Worm (Caenorhabditis elegans): ENCODE measurements around the gene mec-3.

Gene mec-3

ce11 chrIV:10436401-10436800 is 25.3 kb downstream of the mec-3 start, which contains the start of gene ins-1:
Gene ins-1, plus strand, starts transcription at chrIV:10436701.
- no peak for TF ChIP-seq pes-1 (GFP tag; IDR thresholded peaks at IDR 0.05)

- TF ChIP-seq scrt-1 (GFP tag; IDR thresholded peaks at IDR 0.05) (no peak), tra-4 (tag; optimal IDR thresholded peaks at IDR 0.05) (no peak), pes-1 (GFP tag; IDR thresholded peaks at IDR 0.05) (no peak), ama-1 (optimal IDR thresholded peaks at IDR 0.05) (no peak), hmg-4 (GFP tag; optimal IDR thresholded peaks at IDR 0.05) (no peak), tbx-37 (GFP tag; conservative IDR thresholded peaks at IDR 0.05) (no peak), ceh-13 (GFP tag; optimal IDR thresholded peaks at IDR 0.05) (no peak), flt-1 (GFP tag; IDR thresholded peaks at IDR 0.05) (no peak), ets-7 (tag; optimal IDR thresholded peaks at IDR 0.05) (no peak), tbx-11 (GFP tag; IDR thresholded peaks at IDR 0.05) (no peak), ceh-36 (tag; optimal IDR thresholded peaks at IDR 0.05) (no peak), B0310.2 (tag; optimal IDR thresholded peaks at IDR 0.05) (no peak), hmbx-1 (tag; optimal IDR thresholded peaks at IDR 0.05) (no peak), sea-1 (GFP tag; conservative IDR thresholded peaks at IDR 0.05) (no peak), aly-1 (tag; optimal IDR thresholded peaks at IDR 0.05) (no peak), hnd-1 (tag; optimal IDR thresholded peaks at IDR 0.05) (no peak), F13C5.2 (tag; optimal IDR thresholded peaks at IDR 0.05) (no peak)
Observed at ce11 chrIV:10430507-10430906, 31.2 kb downstream of the mec-3 start.

ce11 chrIV:10429129-10429528 is 32.5 kb downstream of the mec-3 start, which contains the start of gene F13B12.2:
Gene F13B12.2, minus strand, starts transcription at chrIV:10429130.
- TF ChIP-seq aly-1 (tag; optimal IDR thresholded peaks at IDR 0.05) (no peak), hmg-4 (GFP tag; optimal IDR thresholded peaks at IDR 0.05) (no peak), sea-1 (GFP tag; conservative IDR thresholded peaks at IDR 0.05) (no peak), hmbx-1 (tag; optimal IDR thresholded peaks at IDR 0.05) (no peak), tbx-11 (GFP tag; IDR thresholded peaks at IDR 0.05) (no peak), scrt-1 (GFP tag; IDR thresholded peaks at IDR 0.05) (no peak), ceh-36 (tag; optimal IDR thresholded peaks at IDR 0.05) (no peak), F13C5.2 (tag; optimal IDR thresholded peaks at IDR 0.05) (no peak)

- TF ChIP-seq ceh-36 (tag; optimal IDR thresholded peaks at IDR 0.05) (no peak), tra-4 (tag; optimal IDR thresholded peaks at IDR 0.05) (no peak), F13C5.2 (tag; optimal IDR thresholded peaks at IDR 0.05) (peak; percentile 8), pes-1 (GFP tag; IDR thresholded peaks at IDR 0.05) (no peak)
Observed at ce11 chrIV:10425129-10425528, 36.5 kb downstream of the mec-3 start.

- TF ChIP-seq tbx-37 (GFP tag; conservative IDR thresholded peaks at IDR 0.05) (no peak), pes-1 (GFP tag; IDR thresholded peaks at IDR 0.05) (no peak)
Observed at ce11 chrIV:10424535-10424934, 37.1 kb downstream of the mec-3 start, which contains the start of gene F13B12.1. Gene F13B12.1, minus strand, starts transcription at chrIV:10424635.

- TF ChIP-seq hmg-4 (GFP tag; optimal IDR thresholded peaks at IDR 0.05) = no peak
- TF ChIP-seq ceh-13 (GFP tag; optimal IDR thresholded peaks at IDR 0.05) = no peak
Observed at ce11 chrIV:10422230-10422629, 39.4 kb downstream of the mec-3 start.

ce11 chrIV:10421256-10421655 is 40.4 kb downstream of the mec-3 start:
- TF ChIP-seq ama-1 (optimal IDR thresholded peaks at IDR 0.05) = no peak
- no peak for TF ChIP-seq pes-1 (GFP tag; IDR thresholded peaks at IDR 0.05)
- TF ChIP-seq tbx-37 (GFP tag; conservative IDR thresholded peaks at IDR 0.05) = no peak
- peak; percentile 15 for TF ChIP-seq hmg-4 (GFP tag; optimal IDR thresholded peaks at IDR 0.05)
- TF ChIP-seq flt-1 (GFP tag; IDR thresholded peaks at IDR 0.05) = no peak
- TF ChIP-seq ceh-36 (tag; optimal IDR thresholded peaks at IDR 0.05) = no peak

- TF ChIP-seq sea-1 (GFP tag; conservative IDR thresholded peaks at IDR 0.05) (no peak), pes-1 (GFP tag; IDR thresholded peaks at IDR 0.05) (no peak), ets-7 (tag; optimal IDR thresholded peaks at IDR 0.05) (no peak), tra-4 (tag; optimal IDR thresholded peaks at IDR 0.05) (no peak), ceh-36 (tag; optimal IDR thresholded peaks at IDR 0.05) (no peak), flt-1 (GFP tag; IDR thresholded peaks at IDR 0.05) (no peak), F13C5.2 (tag; optimal IDR thresholded peaks at IDR 0.05) (no peak), aly-1 (tag; optimal IDR thresholded peaks at IDR 0.05) (no peak)
Observed at ce11 chrIV:10420440-10420839, 41.2 kb downstream of the mec-3 start.

ce11 chrIV:10419896-10420295 is 41.8 kb downstream of the mec-3 start:
- TF ChIP-seq B0310.2 (tag; optimal IDR thresholded peaks at IDR 0.05) = no peak
- no peak for TF ChIP-seq sea-1 (GFP tag; conservative IDR thresholded peaks at IDR 0.05)
- TF ChIP-seq hmg-4 (GFP tag; optimal IDR thresholded peaks at IDR 0.05) = no peak
- no peak for TF ChIP-seq hmbx-1 (tag; optimal IDR thresholded peaks at IDR 0.05)
- TF ChIP-seq ceh-13 (GFP tag; optimal IDR thresholded peaks at IDR 0.05) = no peak
- TF ChIP-seq tbx-37 (GFP tag; conservative IDR thresholded peaks at IDR 0.05) = no peak
- no peak for TF ChIP-seq ceh-36 (tag; optimal IDR thresholded peaks at IDR 0.05)
- no peak for TF ChIP-seq aly-1 (tag; optimal IDR thresholded peaks at IDR 0.05)
- TF ChIP-seq F13C5.2 (tag; optimal IDR thresholded peaks at IDR 0.05) = no peak
- no peak for TF ChIP-seq ama-1 (optimal IDR thresholded peaks at IDR 0.05)
- TF ChIP-seq tbx-11 (GFP tag; IDR thresholded peaks at IDR 0.05) = no peak
- no peak for TF ChIP-seq hnd-1 (tag; optimal IDR thresholded peaks at IDR 0.05)
- no peak for TF ChIP-seq flt-1 (GFP tag; IDR thresholded peaks at IDR 0.05)
- TF ChIP-seq scrt-1 (GFP tag; IDR thresholded peaks at IDR 0.05) = no peak
- TF ChIP-seq ets-7 (tag; optimal IDR thresholded peaks at IDR 0.05) = no peak
